Fruit fly (Drosophila melanogaster) whole organism, prepupa: ENCODE measurements around the gene EloB.

Experiments used
- Blimp-1 ChIP-seq: fragments of 200-800 bp; sonication (Bioruptor generic); optimal IDR thresholded peaks from 3 replicates; lab custom pipeline; 2017; ENCODE audit warnings: missing biosample characterization, missing genetic modification characterization, mild to moderate bottlenecking, moderate library complexity, missing genetic modification reagents
- CG10669 ChIP-seq: fragments of 200-800 bp; sonication (Bioruptor generic); optimal IDR thresholded peaks from 3 replicates; lab custom pipeline; 2018; ENCODE audit warnings: missing biosample characterization, mild to moderate bottlenecking, missing genetic modification characterization, moderate library complexity
- CG11294 ChIP-seq: fragments of 200-800 bp; sonication (Bioruptor generic); IDR thresholded peaks from 2 replicates; pipeline ENCODE4 v1.3.6; 2022; ENCODE audit warnings: missing biosample characterization, missing genetic modification characterization
- CG11762 ChIP-seq: fragments of 200-800 bp; sonication (Bioruptor generic); optimal IDR thresholded peaks from 3 replicates; lab custom pipeline; 2016; ENCODE audit warnings: missing biosample characterization, missing genetic modification characterization; ENCODE audit not compliant: insufficient read depth
- CG15336 ChIP-seq: fragments of 200-800 bp; sonication (Bioruptor generic); IDR thresholded peaks from 2 replicates; pipeline ENCODE4 v1.3.6; 2022; ENCODE audit warnings: missing biosample characterization, missing genetic modification characterization
- CG31627 ChIP-seq: fragments of 200-800 bp; sonication (Bioruptor generic); optimal IDR thresholded peaks from 3 replicates; lab custom pipeline; 2016; ENCODE audit warnings: missing biosample characterization, missing genetic modification characterization
- CG32006 ChIP-seq: fragments of 200-800 bp; sonication (Bioruptor generic); optimal IDR thresholded peaks from 3 replicates; lab custom pipeline; 2017; ENCODE audit warnings: missing biosample characterization, mild to moderate bottlenecking, missing genetic modification characterization
- CG34406 ChIP-seq: fragments of 200-800 bp; sonication (Bioruptor generic); optimal IDR thresholded peaks from 3 replicates; lab custom pipeline; 2016; ENCODE audit warnings: missing biosample characterization, missing genetic modification characterization
- CG4318 ChIP-seq: fragments of 200-800 bp; sonication (Bioruptor generic); optimal IDR thresholded peaks from 3 replicates; lab custom pipeline; 2017; ENCODE audit warnings: missing biosample characterization, mild to moderate bottlenecking, missing genetic modification characterization
- CG6276 ChIP-seq: fragments of 200-800 bp; sonication (Bioruptor generic); optimal IDR thresholded peaks from 2 replicates; lab custom pipeline; 2017; ENCODE audit warnings: missing biosample characterization, mild to moderate bottlenecking, missing genetic modification characterization
- CG6792 ChIP-seq: fragments of 200-800 bp; sonication (Bioruptor generic); optimal IDR thresholded peaks from 3 replicates; lab custom pipeline; 2016; ENCODE audit warnings: missing biosample characterization, missing genetic modification characterization
- CG6808 ChIP-seq: fragments of 200-800 bp; sonication (Bioruptor generic); optimal IDR thresholded peaks from 3 replicates; lab custom pipeline; 2017; ENCODE audit warnings: missing biosample characterization, missing genetic modification characterization, mild to moderate bottlenecking, moderate library complexity, missing genetic modification reagents
- CG6854 ChIP-seq: fragments of 200-800 bp; sonication (Bioruptor generic); optimal IDR thresholded peaks from 2 replicates; lab custom pipeline; 2017; ENCODE audit warnings: missing biosample characterization, mild to moderate bottlenecking, missing genetic modification characterization
- CG8632 ChIP-seq: fragments of 200-800 bp; sonication (Bioruptor generic); optimal IDR thresholded peaks from 3 replicates; lab custom pipeline; 2016; ENCODE audit warnings: missing biosample characterization, missing genetic modification characterization
- CG9139 ChIP-seq: fragments of 200-800 bp; sonication (Bioruptor generic); optimal IDR thresholded peaks from 3 replicates; lab custom pipeline; 2017; ENCODE audit warnings: missing biosample characterization, mild to moderate bottlenecking, missing genetic modification characterization
- Eip75B ChIP-seq: fragments of 200-800 bp; sonication (Bioruptor generic); optimal IDR thresholded peaks from 3 replicates; lab custom pipeline; 2016; ENCODE audit warnings: missing biosample characterization, missing genetic modification characterization
- Eip78C ChIP-seq: fragments of 200-800 bp; sonication (Bioruptor generic); peaks from one replicate; lab custom pipeline; 2016; ENCODE audit warnings: missing biosample characterization, missing genetic modification characterization
- Ets21C ChIP-seq: fragments of 200-800 bp; sonication (Bioruptor generic); optimal IDR thresholded peaks from 3 replicates; lab custom pipeline; 2016; ENCODE audit warnings: missing biosample characterization, missing genetic modification characterization
- Ets96B ChIP-seq: fragments of 200-800 bp; optimal IDR thresholded peaks from 2 replicates; lab custom pipeline; 2019; ENCODE audit warnings: missing biosample characterization, mild to moderate bottlenecking, missing genetic modification characterization, moderate library complexity
- Gug ChIP-seq: fragments of 200-800 bp; sonication (Bioruptor generic); IDR thresholded peaks from 2 replicates; pipeline ENCODE4 v1.3.6; 2022; ENCODE audit warnings: missing biosample characterization, missing genetic modification characterization
- Hr38 ChIP-seq: sonication (Bioruptor generic); optimal IDR thresholded peaks from 2 replicates; lab custom pipeline; 2016; ENCODE audit warnings: missing biosample characterization, missing genetic modification characterization
- Hr39 ChIP-seq: fragments of 200-800 bp; sonication (Bioruptor generic); optimal IDR thresholded peaks from 2 replicates; lab custom pipeline; 2016; ENCODE audit warnings: missing biosample characterization, missing genetic modification characterization
- Hr4 ChIP-seq: fragments of 200-800 bp; sonication (Bioruptor generic); optimal IDR thresholded peaks from 3 replicates; lab custom pipeline; 2016; ENCODE audit warnings: missing biosample characterization, missing genetic modification characterization
- Lpt ChIP-seq: fragments of 200-800 bp; sonication (Bioruptor generic); optimal IDR thresholded peaks from 3 replicates; lab custom pipeline; 2016; ENCODE audit warnings: missing biosample characterization, missing genetic modification characterization
- Met ChIP-seq: fragments of 200-800 bp; sonication (Bioruptor generic); optimal IDR thresholded peaks from 3 replicates; lab custom pipeline; 2016; ENCODE audit warnings: missing biosample characterization, missing genetic modification characterization
- OdsH ChIP-seq: fragments of 200-800 bp; sonication (Bioruptor generic); optimal IDR thresholded peaks from 3 replicates; lab custom pipeline; 2016; ENCODE audit warnings: missing biosample characterization, missing genetic modification characterization
- Smox ChIP-seq: fragments of 200-800 bp; sonication (Bioruptor generic); optimal IDR thresholded peaks from 3 replicates; lab custom pipeline; 2016; ENCODE audit warnings: missing biosample characterization, missing genetic modification characterization
- Sox102F ChIP-seq: fragments of 200-800 bp; sonication (Bioruptor generic); optimal IDR thresholded peaks from 2 replicates; lab custom pipeline; 2016; ENCODE audit warnings: missing biosample characterization, mild to moderate bottlenecking, missing genetic modification characterization
- Sox14 ChIP-seq: fragments of 200-800 bp; sonication (Bioruptor generic); optimal IDR thresholded peaks from 3 replicates; lab custom pipeline; 2016; ENCODE audit warnings: missing biosample characterization, missing genetic modification characterization
- Sox15 ChIP-seq: fragments of 200-800 bp; sonication (Bioruptor generic); optimal IDR thresholded peaks from 3 replicates; lab custom pipeline; 2016; ENCODE audit warnings: missing biosample characterization, missing genetic modification characterization
- achi ChIP-seq: fragments of 200-800 bp; sonication (Bioruptor generic); optimal IDR thresholded peaks from 3 replicates; lab custom pipeline; 2016; ENCODE audit warnings: missing biosample characterization, missing genetic modification characterization
- acj6 ChIP-seq: fragments of 200-800 bp; sonication (Bioruptor generic); optimal IDR thresholded peaks from 3 replicates; lab custom pipeline; 2016; ENCODE audit warnings: missing biosample characterization, missing genetic modification characterization
- cyc ChIP-seq: fragments of 200-800 bp; sonication (Bioruptor generic); optimal IDR thresholded peaks from 3 replicates; lab custom pipeline; 2016; ENCODE audit warnings: missing biosample characterization, missing genetic modification characterization
- dsx ChIP-seq: fragments of 200-800 bp; optimal IDR thresholded peaks from 3 replicates; lab custom pipeline; 2019; ENCODE audit warnings: missing biosample characterization, mild to moderate bottlenecking, missing genetic modification characterization, moderate library complexity; ENCODE audit not compliant: poor library complexity, severe bottlenecking
- eg ChIP-seq: fragments of 200-800 bp; sonication (Bioruptor generic); IDR thresholded peaks from 3 replicates; pipeline ENCODE4 v1.3.6; 2022; ENCODE audit warnings: missing biosample characterization, missing genetic modification characterization
- esn ChIP-seq: fragments of 200-800 bp; sonication (Bioruptor generic); optimal IDR thresholded peaks from 2 replicates; lab custom pipeline; 2016; ENCODE audit warnings: missing biosample characterization, mild to moderate bottlenecking, missing genetic modification characterization, moderate library complexity
- fd59A ChIP-seq: fragments of 200-800 bp; sonication (Bioruptor generic); optimal IDR thresholded peaks from 2 replicates; lab custom pipeline; 2017; ENCODE audit warnings: missing biosample characterization, mild to moderate bottlenecking, missing genetic modification characterization, missing genetic modification reagents
- fkh ChIP-seq: fragments of 200-800 bp; sonication (Bioruptor generic); optimal IDR thresholded peaks from 3 replicates; lab custom pipeline; 2017; ENCODE audit warnings: missing biosample characterization, mild to moderate bottlenecking, missing genetic modification characterization, moderate library complexity
- lz ChIP-seq: fragments of 200-800 bp; sonication (Bioruptor generic); optimal IDR thresholded peaks from 3 replicates; lab custom pipeline; 2016; ENCODE audit warnings: missing biosample characterization, missing genetic modification characterization
- net ChIP-seq: fragments of 200-800 bp; sonication (Bioruptor generic); optimal IDR thresholded peaks from 3 replicates; lab custom pipeline; 2016; ENCODE audit warnings: missing biosample characterization, missing genetic modification characterization
- pdm3 ChIP-seq: fragments of 200-800 bp; sonication (Bioruptor generic); optimal IDR thresholded peaks from 3 replicates; lab custom pipeline; 2016; ENCODE audit warnings: missing biosample characterization, missing genetic modification characterization
- ss ChIP-seq, 2 experiments: fragments of 200-800 bp; sonication (Bioruptor generic); optimal IDR thresholded peaks; 2 replicates in 1 of 2; 3 replicates in 1 of 2; lab custom pipeline; 2017 to 2018; ENCODE audit warnings: mild to moderate bottlenecking in 2 of 2, missing biosample characterization in 2 of 2, missing genetic modification characterization in 2 of 2, moderate library complexity in 1 of 2
- svp ChIP-seq: fragments of 200-800 bp; sonication (Bioruptor generic); peaks from one replicate; lab custom pipeline; 2016; ENCODE audit warnings: missing biosample characterization, missing genetic modification characterization
- vri ChIP-seq: fragments of 200-800 bp; sonication (Bioruptor generic); optimal IDR thresholded peaks from 3 replicates; lab custom pipeline; 2016; ENCODE audit warnings: missing biosample characterization, mild to moderate bottlenecking, missing genetic modification characterization

Gene EloB

DNA sequence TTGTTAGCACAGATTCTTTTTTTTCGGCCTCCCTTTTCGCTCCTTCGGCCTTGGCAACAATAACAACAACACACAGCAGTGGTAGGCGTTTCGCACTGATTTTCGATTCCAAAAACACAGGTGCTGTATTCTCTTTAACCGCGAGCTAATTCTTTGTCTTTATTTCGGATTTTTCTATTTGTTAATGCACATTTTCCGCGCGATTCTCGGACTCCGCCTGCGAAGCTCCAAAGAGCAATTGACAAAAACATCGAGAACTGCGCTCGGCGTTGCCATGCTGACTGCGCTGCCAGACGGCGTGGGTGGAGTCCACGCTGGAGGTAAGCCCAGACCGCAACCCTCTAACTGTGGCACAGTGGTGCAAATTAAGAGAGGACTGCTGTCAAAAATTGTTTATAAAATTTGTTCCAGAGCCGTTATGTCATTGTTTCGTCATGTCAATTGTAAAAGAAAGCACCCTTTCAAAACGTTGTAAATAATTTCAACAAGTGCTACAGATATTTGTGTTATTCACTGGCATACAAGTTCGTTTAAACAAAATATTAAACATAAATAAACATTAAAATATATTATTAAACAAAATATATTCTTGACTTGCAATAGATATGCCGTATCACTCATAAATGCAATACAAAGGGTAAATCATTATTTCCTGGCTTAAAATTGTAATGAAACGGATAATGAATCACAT lies 22.1 kb downstream of the EloB start, which contains the start of the genes DPCoAC and CG5180 (continued):
- TF ChIP-seq dsx (GFP tag; lab: Kevin White, UChicago) (no peak), OdsH (GFP tag; lab: Kevin White, UChicago) (peak; percentile 69), CG8632 (GFP tag; lab: Kevin White, UChicago) (peak; percentile 18), esn (GFP tag; lab: Kevin White, UChicago) (peak; percentile 56), svp (GFP tag; lab: Kevin White, UChicago) (peak; percentile 79), vri (peak; percentile 70), CG6792 (GFP tag; lab: Kevin White, UChicago) (no peak), Hr38 (no peak), lz (peak; percentile 15)

DNA sequence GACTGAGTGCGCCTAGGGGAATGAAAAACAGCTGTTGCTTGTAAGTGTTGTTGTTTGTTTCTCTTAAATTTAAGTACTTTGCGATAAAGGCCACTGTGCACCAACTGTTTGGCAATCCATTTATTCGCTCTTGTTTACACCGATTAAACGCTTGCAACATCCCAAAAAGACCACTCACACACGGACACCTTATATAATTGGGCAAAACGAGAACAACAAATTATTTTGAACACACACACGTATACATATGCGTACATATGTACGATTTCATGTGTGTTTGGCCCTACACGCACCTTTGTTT lies 22.6 kb downstream of the EloB start:
- TF ChIP-seq CG6276 (GFP tag; lab: Kevin White, UChicago) = peak; percentile 16
- TF ChIP-seq Smox = no peak

- TF ChIP-seq Blimp-1 (GFP tag; lab: Kevin White, UChicago) (no peak), fkh (GFP tag; lab: Kevin White, UChicago) (peak; percentile 54), net (GFP tag; lab: Kevin White, UChicago) (peak; percentile 54), CG6854 (GFP tag; lab: Kevin White, UChicago) (peak; percentile 36), Hr38 (no peak), CG11762 (GFP tag; lab: Kevin White, UChicago) (peak; percentile 65), CG34406 (GFP tag; lab: Kevin White, UChicago) (peak; percentile 67), CG6808 (peak; percentile 88), vri (no peak), CG32006 (GFP tag; lab: Kevin White, UChicago) (peak; percentile 89), CG31627 (GFP tag; lab: Kevin White, UChicago) (peak; percentile 66), CG4318 (GFP tag; lab: Kevin White, UChicago) (peak; percentile 70), OdsH (GFP tag; lab: Kevin White, UChicago) (peak; percentile 79), dsx (GFP tag; lab: Kevin White, UChicago) (peak; percentile 6), CG9139 (GFP tag; lab: Kevin White, UChicago) (peak; percentile 93), Sox15 (GFP tag; lab: Kevin White, UChicago) (peak; percentile 63), CG6276 (GFP tag; lab: Kevin White, UChicago) (peak; percentile 88), Sox14 (GFP tag; lab: Kevin White, UChicago) (peak; percentile 70), svp (GFP tag; lab: Kevin White, UChicago) (peak; percentile 86), CG15336 (peak; percentile 79), Hr4 (GFP tag; lab: Kevin White, UChicago) (peak; percentile 84), Met (peak; percentile 75), eg (peak; percentile 86), Eip78C (GFP tag; lab: Kevin White, UChicago) (peak; percentile 89), CG10669 (peak; percentile 64), CG11294 (GFP tag; lab: Robert Waterston, UW) (peak; percentile 74), Lpt (GFP tag; lab: Kevin White, UChicago) (peak; percentile 55), esn (GFP tag; lab: Kevin White, UChicago) (peak; percentile 72), Sox102F (GFP tag; lab: Kevin White, UChicago) (peak; percentile 64), pdm3 (GFP tag; lab: Kevin White, UChicago) (peak; percentile 82), Hr39 (GFP tag; lab: Kevin White, UChicago) (peak; percentile 74), cyc (GFP tag; lab: Kevin White, UChicago) (peak; percentile 67), Smox (peak; percentile 75), ss (GFP tag; optimal IDR thresholded peaks at IDR 0.05; lab: Kevin White, UChicago) (peak; percentile 89), Eip75B (GFP tag; lab: Kevin White, UChicago) (peak; percentile 65), fd59A (GFP tag; lab: Kevin White, UChicago) (peak; percentile 65), achi (GFP tag; lab: Kevin White, UChicago) (peak; percentile 81), Gug (GFP tag; lab: Robert Waterston, UW) (peak; percentile 79), Ets96B (tag; lab: Kevin White, UChicago) (peak; percentile 52), Ets21C (GFP tag; lab: Kevin White, UChicago) (peak; percentile 51), acj6 (GFP tag; lab: Kevin White, UChicago) (peak; percentile 73)
These were observed 23.2 kb downstream of the EloB start for dm6 chr3R:20556281-20557113.
